Fruit fly (Drosophila melanogaster) whole organism, embryonic: ENCODE data around the gene CG33325.

ENCODE experiments used
- CG10147 ChIP-seq: fragments of 200-800 bp; sonication (Bioruptor generic); optimal IDR thresholded peaks from 2 replicates; lab custom pipeline; 2019; ENCODE audit warnings: missing biosample characterization, mild to moderate bottlenecking, missing genetic modification characterization, moderate library complexity
- CG10959 ChIP-seq: fragments of 200-800 bp; sonication (Bioruptor generic); IDR thresholded peaks from 2 replicates; pipeline ENCODE4 v1.3.6; 2022; ENCODE audit warnings: missing biosample characterization, missing genetic modification characterization
- CG11560 ChIP-seq: fragments of 200-800 bp; sonication (Bioruptor generic); IDR thresholded peaks from 3 replicates; pipeline ENCODE4 v1.3.6; 2022; ENCODE audit warnings: missing biosample characterization, missing genetic modification characterization
- CG12236 ChIP-seq: fragments of 200-800 bp; sonication (Bioruptor generic); optimal IDR thresholded peaks from 2 replicates; lab custom pipeline; 2016; ENCODE audit warnings: missing biosample characterization, missing genetic modification characterization
- CG12769 ChIP-seq: fragments of 200-800 bp; sonication (Bioruptor generic); optimal IDR thresholded peaks from 2 replicates; lab custom pipeline; 2019; ENCODE audit warnings: missing biosample characterization, mild to moderate bottlenecking, missing genetic modification characterization, moderate library complexity
- CG17361 ChIP-seq: fragments of 200-800 bp; sonication (Bioruptor generic); IDR thresholded peaks from 3 replicates; pipeline ENCODE4 v1.3.6; 2022; ENCODE audit warnings: missing biosample characterization, missing genetic modification characterization
- CG31224 ChIP-seq: fragments of 200-800 bp; sonication (Bioruptor generic); IDR thresholded peaks from 2 replicates; pipeline ENCODE4 v1.3.6; 2022; ENCODE audit warnings: missing biosample characterization, missing genetic modification characterization
- CG34422 ChIP-seq: fragments of 200-800 bp; sonication (Bioruptor generic); IDR thresholded peaks from 3 replicates; pipeline ENCODE4 v1.3.6; 2022; ENCODE audit warnings: missing biosample characterization, missing genetic modification characterization
- CG7745 ChIP-seq: fragments of 200-800 bp; sonication (Bioruptor generic); optimal IDR thresholded peaks from 2 replicates; lab custom pipeline; 2018; ENCODE audit warnings: missing biosample characterization, mild to moderate bottlenecking, missing genetic modification characterization, moderate library complexity
- CG7963 ChIP-seq: fragments of 200-800 bp; sonication (Bioruptor generic); IDR thresholded peaks from 3 replicates; pipeline ENCODE4 v1.3.6; 2022; ENCODE audit warnings: missing biosample characterization, missing genetic modification characterization; ENCODE audit not compliant: partially characterized antibody
- CG9215 ChIP-seq: fragments of 200-800 bp; sonication (Bioruptor generic); IDR thresholded peaks from 2 replicates; pipeline ENCODE4 v1.3.6; 2022; ENCODE audit warnings: missing biosample characterization, missing genetic modification characterization
- CG9609 ChIP-seq: fragments of 200-800 bp; sonication (Bioruptor generic); optimal IDR thresholded peaks from 3 replicates; lab custom pipeline; 2016; ENCODE audit warnings: missing biosample characterization, missing genetic modification characterization
- Doc2 ChIP-seq: fragments of 200-800 bp; sonication (Bioruptor generic); IDR thresholded peaks from 2 replicates; pipeline ENCODE4 v1.3.6; 2022; ENCODE audit warnings: missing biosample characterization, missing genetic modification characterization
- E2f1 ChIP-seq: fragments of 200-800 bp; sonication (Bioruptor generic); IDR thresholded peaks from 2 replicates; pipeline ENCODE4 v1.3.6; 2022; ENCODE audit warnings: missing biosample characterization, missing genetic modification characterization
- HmgD ChIP-seq: fragments of 200-800 bp; sonication (Bioruptor generic); optimal IDR thresholded peaks from 3 replicates; lab custom pipeline; 2016; ENCODE audit warnings: missing biosample characterization, missing genetic modification characterization
- Hmr ChIP-seq: fragments of 200-800 bp; sonication (Bioruptor generic); optimal IDR thresholded peaks from 3 replicates; lab custom pipeline; 2017; ENCODE audit warnings: mild to moderate bottlenecking, missing biosample characterization, missing genetic modification reagents, missing genetic modification characterization
- NK7.1 ChIP-seq: fragments of 200-800 bp; sonication (Bioruptor generic); optimal IDR thresholded peaks from 3 replicates; lab custom pipeline; 2016; ENCODE audit warnings: missing biosample characterization, missing genetic modification characterization
- Nf-YB ChIP-seq: fragments of 200-800 bp; sonication (Bioruptor generic); optimal IDR thresholded peaks from 3 replicates; lab custom pipeline; 2019; ENCODE audit warnings: missing biosample characterization, mild to moderate bottlenecking, missing genetic modification characterization, moderate library complexity
- Poxn ChIP-seq: fragments of 200-800 bp; sonication (Bioruptor generic); IDR thresholded peaks from 2 replicates; pipeline ENCODE4 v1.3.6; 2022; ENCODE audit warnings: missing biosample characterization, missing genetic modification characterization
- Sry-δ ChIP-seq: fragments of 200-800 bp; sonication (Bioruptor generic); optimal IDR thresholded peaks from 2 replicates; lab custom pipeline; 2016; ENCODE audit warnings: missing biosample characterization, missing genetic modification characterization
- Vsx1 ChIP-seq: fragments of 200-800 bp; sonication (Bioruptor generic); optimal IDR thresholded peaks from 2 replicates; lab custom pipeline; 2017; ENCODE audit warnings: missing biosample characterization, mild to moderate bottlenecking, missing genetic modification characterization, missing genetic modification reagents
- YL-1 ChIP-seq: fragments of 200-800 bp; sonication (Bioruptor generic); optimal IDR thresholded peaks from 3 replicates; lab custom pipeline; 2017; ENCODE audit warnings: missing biosample characterization, mild to moderate bottlenecking, missing genetic modification characterization
- ab ChIP-seq: fragments of 200-800 bp; sonication (Bioruptor generic); optimal IDR thresholded peaks from 2 replicates; lab custom pipeline; 2016; ENCODE audit warnings: missing biosample characterization, missing genetic modification characterization
- ara ChIP-seq: fragments of 200-800 bp; sonication (Bioruptor generic); IDR thresholded peaks from 2 replicates; pipeline ENCODE4 v1.3.6; 2022; ENCODE audit warnings: missing biosample characterization, missing genetic modification characterization
- cato ChIP-seq: fragments of 200-800 bp; sonication (Bioruptor generic); optimal IDR thresholded peaks from 2 replicates; lab custom pipeline; 2016; ENCODE audit warnings: missing biosample characterization, missing genetic modification characterization, borderline replicate concordance
- cg ChIP-seq: fragments of 200-800 bp; sonication (Bioruptor generic); optimal IDR thresholded peaks from 3 replicates; lab custom pipeline; 2019; ENCODE audit warnings: missing biosample characterization, mild to moderate bottlenecking, missing genetic modification characterization, moderate library complexity
- dati ChIP-seq: fragments of 200-800 bp; sonication (Bioruptor generic); IDR thresholded peaks from 2 replicates; pipeline ENCODE4 v1.3.6; 2022; ENCODE audit warnings: missing biosample characterization, missing genetic modification characterization
- en ChIP-seq: fragments of 200-800 bp; sonication (Bioruptor generic); optimal IDR thresholded peaks from 2 replicates; lab custom pipeline; 2016; ENCODE audit warnings: missing biosample characterization, missing genetic modification characterization
- eve ChIP-seq, 2 experiments: fragments of >200 bp; optimal IDR thresholded peaks; 2 replicates each; lab custom pipeline; 2017; ENCODE audit warnings: missing biosample characterization in 2 of 2, missing genetic modification characterization in 2 of 2
- fu2 ChIP-seq: fragments of 200-800 bp; sonication (Bioruptor generic); optimal IDR thresholded peaks from 2 replicates; lab custom pipeline; 2016; ENCODE audit warnings: missing biosample characterization, missing genetic modification characterization
- gfzf ChIP-seq: fragments of 200-800 bp; sonication (Bioruptor generic); optimal IDR thresholded peaks from 2 replicates; lab custom pipeline; 2016; ENCODE audit warnings: missing biosample characterization, mild to moderate bottlenecking, missing genetic modification characterization, moderate library complexity
- gro ChIP-seq: fragments of 200-800 bp; sonication (Bioruptor generic); optimal IDR thresholded peaks from 2 replicates; lab custom pipeline; 2016; ENCODE audit warnings: missing biosample characterization, missing genetic modification characterization
- ham ChIP-seq: fragments of 200-800 bp; sonication (Bioruptor generic); IDR thresholded peaks from 2 replicates; pipeline ENCODE4 v1.3.6; 2022; ENCODE audit warnings: missing biosample characterization, missing genetic modification characterization
- hkb ChIP-seq, 2 experiments: fragments of 200-800 bp in 1 of 2; fragments of >200 bp in 1 of 2; sonication (Bioruptor generic) in 1 of 2; IDR thresholded peaks in 1 of 2; optimal IDR thresholded peaks in 1 of 2; 2 replicates each; pipeline versions ENCODE4 v1.3.6 to Lab custom; 2017 to 2022; ENCODE audit warnings: missing biosample characterization in 1 of 2, missing genetic modification characterization in 1 of 2
- kay ChIP-seq: fragments of 200-800 bp; sonication (Bioruptor generic); optimal IDR thresholded peaks from 2 replicates; lab custom pipeline; 2016; ENCODE audit warnings: missing biosample characterization, missing genetic modification characterization
- lilli ChIP-seq: fragments of 200-800 bp; sonication (Bioruptor generic); optimal IDR thresholded peaks from 3 replicates; lab custom pipeline; 2016; ENCODE audit warnings: missing biosample characterization, missing genetic modification characterization
- lmd ChIP-seq: fragments of 200-800 bp; sonication (Bioruptor generic); IDR thresholded peaks from 2 replicates; pipeline ENCODE4 v1.3.6; 2022; ENCODE audit warnings: missing biosample characterization, missing genetic modification characterization
- mirr ChIP-seq: fragments of 200-800 bp; sonication (Bioruptor generic); optimal IDR thresholded peaks from 3 replicates; lab custom pipeline; 2018; ENCODE audit warnings: missing biosample characterization, mild to moderate bottlenecking, missing genetic modification characterization
- mld ChIP-seq: fragments of 200-800 bp; sonication (Bioruptor generic); IDR thresholded peaks from 3 replicates; pipeline ENCODE4 v1.3.6; 2022; ENCODE audit warnings: missing biosample characterization, missing genetic modification characterization; ENCODE audit not compliant: partially characterized antibody
- nom ChIP-seq: fragments of 200-800 bp; sonication (Bioruptor generic); optimal IDR thresholded peaks from 2 replicates; lab custom pipeline; 2017; ENCODE audit warnings: missing biosample characterization, missing genetic modification characterization, mild to moderate bottlenecking, moderate library complexity, missing genetic modification reagents
- oc ChIP-seq: fragments of 200-800 bp; sonication (Bioruptor generic); optimal IDR thresholded peaks from 2 replicates; lab custom pipeline; 2018; ENCODE audit warnings: missing biosample characterization, mild to moderate bottlenecking, missing genetic modification characterization, moderate library complexity
- org-1 ChIP-seq: fragments of 200-800 bp; sonication (Bioruptor generic); optimal IDR thresholded peaks from 2 replicates; lab custom pipeline; 2017; ENCODE audit warnings: missing biosample characterization, missing genetic modification characterization
- pita ChIP-seq: fragments of 200-800 bp; sonication (Bioruptor generic); optimal IDR thresholded peaks from 2 replicates; lab custom pipeline; 2017; ENCODE audit warnings: missing biosample characterization, mild to moderate bottlenecking, missing genetic modification characterization
- pzg ChIP-seq: fragments of 200-800 bp; sonication (Bioruptor generic); optimal IDR thresholded peaks from 3 replicates; lab custom pipeline; 2018; ENCODE audit warnings: missing biosample characterization, mild to moderate bottlenecking, missing genetic modification characterization, moderate library complexity
- repo ChIP-seq: fragments of 200-800 bp; sonication (Bioruptor generic); optimal IDR thresholded peaks from 2 replicates; lab custom pipeline; 2016; ENCODE audit warnings: missing biosample characterization, missing genetic modification characterization
- schlank ChIP-seq: fragments of 200-800 bp; sonication (Bioruptor generic); optimal IDR thresholded peaks from 2 replicates; lab custom pipeline; 2018; ENCODE audit warnings: missing biosample characterization, mild to moderate bottlenecking, missing genetic modification characterization
- slou ChIP-seq: fragments of 200-800 bp; sonication (Bioruptor generic); optimal IDR thresholded peaks from 3 replicates; lab custom pipeline; 2016; ENCODE audit warnings: missing biosample characterization, missing genetic modification characterization
- ttk ChIP-seq: fragments of 200-800 bp; sonication (Bioruptor generic); IDR thresholded peaks from 2 replicates; pipeline ENCODE4 v2.1.2; 2022; ENCODE audit warnings: missing biosample characterization, missing genetic modification characterization
- twi ChIP-seq: fragments of 200-800 bp; optimal IDR thresholded peaks from 2 replicates; lab custom pipeline; 2019; ENCODE audit warnings: missing biosample characterization, mild to moderate bottlenecking, missing genetic modification characterization, moderate library complexity
- yki ChIP-seq: fragments of >200 bp; optimal IDR thresholded peaks from 3 replicates; lab custom pipeline; 2018
- zfh1 ChIP-seq: fragments of 200-800 bp; sonication (Bioruptor generic); IDR thresholded peaks from 3 replicates; pipeline ENCODE4 v1.3.6; 2022; ENCODE audit warnings: missing biosample characterization, missing genetic modification characterization

Gene CG33325

dm6 chr3R:8715851-8716550 lies 36.2 kb upstream of the CG33325 start, which contains the start of gene TMEM216 (continued):
- TF ChIP-seq CG9215 (GFP tag; lab: Robert Waterston, UW) (no peak), zfh1 (no peak), pita (GFP tag; lab: Kevin White, UChicago) (no peak), CG10959 (GFP tag; lab: Robert Waterston, UW) (no peak), HmgD (GFP tag; lab: Kevin White, UChicago) (no peak), gfzf (GFP tag; lab: Kevin White, UChicago) (peak; percentile 94), CG31224 (GFP tag; lab: Robert Waterston, UW) (no peak), ab (GFP tag; lab: Kevin White, UChicago) (no peak), CG10147 (GFP tag; lab: Kevin White, UChicago) (no peak), E2f1 (no peak), twi (tag; lab: Kevin White, UChicago) (no peak), CG11560 (tag; lab: Robert Waterston, UW) (peak; percentile 85; the same call in 2 of the 3 replicates), oc (tag; lab: Kevin White, UChicago) (no peak), org-1 (GFP tag; lab: Kevin White, UChicago) (no peak), cato (GFP tag; lab: Kevin White, UChicago) (no peak), Poxn (no peak), mld (GFP tag; lab: Robert Waterston, UW) (no peak), yki (lab: Kevin White, UChicago) (no peak), kay (GFP tag; lab: Kevin White, UChicago) (no peak), hkb (optimal IDR thresholded peaks at IDR 0.05; lab: Kevin White, UChicago) (no peak), hkb (GFP tag; IDR thresholded peaks at IDR 0.05; lab: Robert Waterston, UW) (no peak), pzg (GFP tag; lab: Kevin White, UChicago) (peak; percentile 82), eve (GFP tag; optimal IDR thresholded peaks at IDR 0.05; lab: Kevin White, UChicago) (no peak), ham (GFP tag; lab: Robert Waterston, UW) (no peak), repo (GFP tag; lab: Kevin White, UChicago) (no peak), slou (GFP tag; lab: Kevin White, UChicago) (no peak), YL-1 (GFP tag; lab: Kevin White, UChicago) (peak; percentile 90), CG34422 (GFP tag; lab: Robert Waterston, UW) (peak; percentile 43; the same call in 1 of the 3 replicates), dati (GFP tag; lab: Robert Waterston, UW) (no peak), Nf-YB (GFP tag; lab: Kevin White, UChicago) (no peak), CG9609 (GFP tag; lab: Kevin White, UChicago) (no peak), Vsx1 (GFP tag; lab: Kevin White, UChicago) (no peak), ara (GFP tag; lab: Robert Waterston, UW) (no peak), lilli (GFP tag; lab: Kevin White, UChicago) (no peak), ttk (GFP tag; lab: Robert Waterston, UW) (no peak), cg (GFP tag; lab: Kevin White, UChicago) (no peak), Sry-δ (GFP tag; lab: Kevin White, UChicago) (peak; percentile 61), CG7745 (tag; lab: Kevin White, UChicago) (no peak), NK7.1 (GFP tag; lab: Kevin White, UChicago) (no peak), fu2 (GFP tag; lab: Kevin White, UChicago) (no peak), Hmr (GFP tag; lab: Kevin White, UChicago) (no peak), CG7963 (GFP tag; lab: Robert Waterston, UW) (0 out of 3 replicates have a peak, but pooled peaks have one; percentile 40), Doc2 (GFP tag; lab: Robert Waterston, UW) (no peak), nom (no peak), CG12769 (tag; lab: Kevin White, UChicago) (peak; percentile 33), CG17361 (GFP tag; lab: Robert Waterston, UW) (no peak), lmd (GFP tag; lab: Robert Waterston, UW) (no peak), schlank (tag; lab: Kevin White, UChicago) (no peak), CG12236 (no peak), gro (GFP tag; lab: Kevin White, UChicago) (peak; percentile 24), en (GFP tag; lab: Kevin White, UChicago) (no peak), mirr (no peak)
